Fruit fly (Drosophila melanogaster) whole organism, embryonic: Measurements from ENCODE around the gene CG6962.

Experiments
- ATbp ChIP-seq: fragments of 200-800 bp; sonication (Bioruptor generic); optimal IDR thresholded peaks from 2 replicates; lab custom pipeline; 2017; ENCODE audit warnings: missing biosample characterization, mild to moderate bottlenecking, missing genetic modification characterization, missing genetic modification reagents
- Antp ChIP-seq: fragments of 200-800 bp; sonication (Bioruptor generic); optimal IDR thresholded peaks from 3 replicates; lab custom pipeline; 2016; ENCODE audit warnings: missing biosample characterization, missing genetic modification characterization
- BEAF-32 ChIP-seq: fragments of 200-800 bp; sonication (Bioruptor generic); optimal IDR thresholded peaks from 3 replicates; lab custom pipeline; 2017; ENCODE audit warnings: missing biosample characterization, missing genetic modification characterization, mild to moderate bottlenecking, moderate library complexity, missing genetic modification reagents
- CG11093 ChIP-seq: fragments of 200-800 bp; sonication (Bioruptor generic); IDR thresholded peaks from 3 replicates; pipeline ENCODE4 v1.3.6; 2022; ENCODE audit warnings: missing biosample characterization, missing genetic modification characterization
- CG12219 ChIP-seq: fragments of 200-800 bp; sonication (Bioruptor generic); optimal IDR thresholded peaks from 3 replicates; lab custom pipeline; 2018; ENCODE audit warnings: missing biosample characterization, mild to moderate bottlenecking, missing genetic modification characterization
- CG14441 ChIP-seq: fragments of 200-800 bp; sonication (Bioruptor generic); IDR thresholded peaks from 2 replicates; pipeline ENCODE4 v1.3.6; 2022; ENCODE audit warnings: missing biosample characterization, missing genetic modification characterization
- CG18599 ChIP-seq: fragments of 200-800 bp; sonication (Bioruptor generic); optimal IDR thresholded peaks from 3 replicates; lab custom pipeline; 2017; ENCODE audit warnings: missing biosample characterization, missing genetic modification characterization, mild to moderate bottlenecking, moderate library complexity, missing genetic modification reagents
- CG2120 ChIP-seq: fragments of 200-800 bp; sonication (Bioruptor generic); optimal IDR thresholded peaks from 3 replicates; lab custom pipeline; 2016; ENCODE audit warnings: missing biosample characterization, missing genetic modification characterization
- CG30403 ChIP-seq: fragments of 200-800 bp; sonication (Bioruptor generic); optimal IDR thresholded peaks from 3 replicates; lab custom pipeline; 2016; ENCODE audit warnings: missing biosample characterization, missing genetic modification characterization
- CG32772 ChIP-seq: fragments of 200-800 bp; sonication (Bioruptor generic); IDR thresholded peaks from 2 replicates; pipeline ENCODE4 v1.3.6; 2022; ENCODE audit warnings: missing biosample characterization, missing genetic modification characterization
- CG33213 ChIP-seq: fragments of 200-800 bp; sonication (Bioruptor generic); optimal IDR thresholded peaks from 3 replicates; lab custom pipeline; 2016; ENCODE audit warnings: missing biosample characterization, missing genetic modification characterization
- CG3407 ChIP-seq: fragments of 200-800 bp; sonication (Bioruptor generic); optimal IDR thresholded peaks from 2 replicates; lab custom pipeline; 2018; ENCODE audit warnings: missing biosample characterization, mild to moderate bottlenecking, missing genetic modification characterization
- CG4282 ChIP-seq: fragments of 200-800 bp; sonication (Bioruptor generic); optimal IDR thresholded peaks from 2 replicates; lab custom pipeline; 2016; ENCODE audit warnings: missing biosample characterization, missing genetic modification characterization
- CG6689 ChIP-seq: fragments of 200-800 bp; sonication (Bioruptor generic); IDR thresholded peaks from 2 replicates; pipeline ENCODE4 v1.3.6; 2022; ENCODE audit warnings: missing biosample characterization, missing genetic modification characterization
- CG8765 ChIP-seq: fragments of 200-800 bp; sonication (Bioruptor generic); IDR thresholded peaks from 2 replicates; pipeline ENCODE4 v1.3.6; 2022; ENCODE audit warnings: missing biosample characterization, missing genetic modification characterization
- CG9876 ChIP-seq: fragments of 200-800 bp; sonication (Bioruptor generic); optimal IDR thresholded peaks from 2 replicates; lab custom pipeline; 2016; ENCODE audit warnings: missing biosample characterization, missing genetic modification characterization
- E2f2 ChIP-seq: fragments of 200-800 bp; sonication (Bioruptor generic); IDR thresholded peaks from 2 replicates; pipeline ENCODE4 v1.3.6; 2022; ENCODE audit warnings: missing biosample characterization, missing genetic modification characterization
- Ets65A ChIP-seq: fragments of 200-800 bp; sonication (Bioruptor generic); peaks from one replicate; lab custom pipeline; 2016; ENCODE audit warnings: missing biosample characterization, missing genetic modification characterization
- Fer3 ChIP-seq: fragments of 200-800 bp; sonication (Bioruptor generic); optimal IDR thresholded peaks from 2 replicates; lab custom pipeline; 2018; ENCODE audit warnings: missing biosample characterization, mild to moderate bottlenecking, missing genetic modification characterization, moderate library complexity
- Hmr ChIP-seq: fragments of 200-800 bp; sonication (Bioruptor generic); optimal IDR thresholded peaks from 3 replicates; lab custom pipeline; 2017; ENCODE audit warnings: mild to moderate bottlenecking, missing biosample characterization, missing genetic modification reagents, missing genetic modification characterization
- Jarid2 ChIP-seq: fragments of 200-800 bp; sonication (Bioruptor generic); optimal IDR thresholded peaks from 3 replicates; lab custom pipeline; 2017; ENCODE audit warnings: mild to moderate bottlenecking, missing biosample characterization, missing genetic modification reagents, missing genetic modification characterization
- Med ChIP-seq: fragments of 200-800 bp; sonication (Bioruptor generic); peaks from one replicate; lab custom pipeline; 2016; ENCODE audit warnings: missing biosample characterization, missing genetic modification characterization, mild to moderate bottlenecking, inconsistent platforms, moderate library complexity
- Pdp1 ChIP-seq, 2 experiments: fragments of 200-800 bp; sonication (Bioruptor generic); optimal IDR thresholded peaks; 3 replicates each; lab custom pipeline; 2016; ENCODE audit warnings: missing biosample characterization in 2 of 2, missing genetic modification characterization in 2 of 2, mild to moderate bottlenecking in 1 of 2, moderate library complexity in 1 of 2
- Sox102F ChIP-seq: fragments of 200-800 bp; sonication (Bioruptor generic); optimal IDR thresholded peaks from 2 replicates; lab custom pipeline; 2018; ENCODE audit warnings: missing biosample characterization, mild to moderate bottlenecking, missing genetic modification characterization, moderate library complexity
- Xbp1 ChIP-seq: fragments of 200-800 bp; sonication (Bioruptor generic); optimal IDR thresholded peaks from 3 replicates; lab custom pipeline; 2016; ENCODE audit warnings: missing biosample characterization, mild to moderate bottlenecking, missing genetic modification characterization
- ap ChIP-seq: fragments of 200-800 bp; sonication (Bioruptor generic); IDR thresholded peaks from 2 replicates; pipeline ENCODE4 v1.3.6; 2022; ENCODE audit warnings: missing biosample characterization, missing genetic modification characterization
- bsh ChIP-seq, 2 experiments: fragments of 200-800 bp; sonication (Bioruptor generic); optimal IDR thresholded peaks; 2 replicates each; lab custom pipeline; 2017 to 2018; ENCODE audit warnings: mild to moderate bottlenecking in 2 of 2, missing biosample characterization in 2 of 2, missing genetic modification characterization in 2 of 2, moderate library complexity in 1 of 2
- crol ChIP-seq: fragments of 200-800 bp; sonication (Bioruptor generic); IDR thresholded peaks from 2 replicates; pipeline ENCODE4 v1.3.6; 2022; ENCODE audit warnings: missing biosample characterization, missing genetic modification characterization
- dati ChIP-seq: fragments of 200-800 bp; sonication (Bioruptor generic); IDR thresholded peaks from 2 replicates; pipeline ENCODE4 v1.3.6; 2022; ENCODE audit warnings: missing biosample characterization, missing genetic modification characterization
- dysf ChIP-seq: fragments of 200-800 bp; sonication (Bioruptor generic); IDR thresholded peaks from 3 replicates; pipeline ENCODE4 v1.3.6; 2022; ENCODE audit warnings: missing biosample characterization, missing genetic modification characterization
- esg ChIP-seq: fragments of 200-800 bp; sonication (Bioruptor generic); conservative IDR thresholded peaks from 2 replicates; pipeline ENCODE4 v1.3.6; 2022; ENCODE audit warnings: missing biosample characterization, missing genetic modification characterization
- eyg ChIP-seq: fragments of 200-800 bp; sonication (Bioruptor generic); optimal IDR thresholded peaks from 3 replicates; lab custom pipeline; 2016; ENCODE audit warnings: missing biosample characterization, missing genetic modification characterization
- ftz-f1 ChIP-seq: fragments of 200-800 bp; sonication (Bioruptor generic); optimal IDR thresholded peaks from 2 replicates; lab custom pipeline; 2016; ENCODE audit warnings: missing biosample characterization, missing genetic modification characterization
- hkb ChIP-seq, 2 experiments: fragments of 200-800 bp in 1 of 2; fragments of >200 bp in 1 of 2; sonication (Bioruptor generic) in 1 of 2; IDR thresholded peaks in 1 of 2; optimal IDR thresholded peaks in 1 of 2; 2 replicates each; pipeline versions ENCODE4 v1.3.6 to Lab custom; 2017 to 2022; ENCODE audit warnings: missing biosample characterization in 1 of 2, missing genetic modification characterization in 1 of 2
- knrl ChIP-seq: fragments of 200-800 bp; sonication (Bioruptor generic); IDR thresholded peaks from 3 replicates; pipeline ENCODE4 v1.3.6; 2022; ENCODE audit warnings: missing biosample characterization, missing genetic modification characterization; ENCODE audit not compliant: partially characterized antibody
- lab ChIP-seq: fragments of 200-800 bp; sonication (Bioruptor generic); optimal IDR thresholded peaks from 3 replicates; lab custom pipeline; 2017; ENCODE audit warnings: missing biosample characterization, missing genetic modification characterization, mild to moderate bottlenecking, moderate library complexity, missing genetic modification reagents
- lmd ChIP-seq: fragments of 200-800 bp; sonication (Bioruptor generic); IDR thresholded peaks from 2 replicates; pipeline ENCODE4 v1.3.6; 2022; ENCODE audit warnings: missing biosample characterization, missing genetic modification characterization
- nerfin-2 ChIP-seq: fragments of 200-800 bp; sonication (Bioruptor generic); IDR thresholded peaks from 2 replicates; pipeline ENCODE4 v1.3.6; 2022; ENCODE audit warnings: missing biosample characterization, missing genetic modification characterization; ENCODE audit not compliant: partially characterized antibody
- nmo ChIP-seq: fragments of 200-800 bp; sonication (Bioruptor generic); optimal IDR thresholded peaks from 2 replicates; lab custom pipeline; 2018; ENCODE audit warnings: missing biosample characterization, mild to moderate bottlenecking, missing genetic modification characterization, moderate library complexity
- pan ChIP-seq, 4 experiments: fragments of >200 bp in 3 of 4; fragments of 200-800 bp in 1 of 4; sonication (Bioruptor generic) in 1 of 4; optimal IDR thresholded peaks in 3 of 4; IDR thresholded peaks in 1 of 4; 2 replicates each; pipeline versions ENCODE4 v1.3.6 to Lab custom; 2017 to 2022; ENCODE audit warnings: missing biosample characterization in 2 of 4, missing genetic modification characterization in 2 of 4, mixed read lengths in 1 of 4
- phol ChIP-seq: fragments of 200-800 bp; sonication (Bioruptor generic); optimal IDR thresholded peaks from 3 replicates; lab custom pipeline; 2018; ENCODE audit warnings: missing biosample characterization, mild to moderate bottlenecking, missing genetic modification characterization, moderate library complexity
- pnt ChIP-seq: fragments of 200-800 bp; sonication (Bioruptor generic); optimal IDR thresholded peaks from 3 replicates; lab custom pipeline; 2016; ENCODE audit warnings: missing biosample characterization, missing genetic modification characterization
- tgo ChIP-seq: fragments of 200-800 bp; sonication (Bioruptor generic); IDR thresholded peaks from 3 replicates; pipeline ENCODE4 v1.3.6; 2022; ENCODE audit warnings: missing biosample characterization, missing genetic modification characterization
- tin ChIP-seq: fragments of 200-800 bp; sonication (Bioruptor generic); optimal IDR thresholded peaks from 3 replicates; lab custom pipeline; 2016; ENCODE audit warnings: missing biosample characterization, missing genetic modification characterization
- tio ChIP-seq: fragments of 200-800 bp; sonication (Bioruptor generic); optimal IDR thresholded peaks from 2 replicates; lab custom pipeline; 2017; ENCODE audit warnings: missing biosample characterization, missing genetic modification characterization, inconsistent platforms
- tll ChIP-seq, 2 experiments: fragments of 200-800 bp in 1 of 2; fragments of >200 bp in 1 of 2; sonication (Bioruptor generic) in 1 of 2; optimal IDR thresholded peaks; 2 replicates each; lab custom pipeline; 2017 to 2019; ENCODE audit warnings: missing biosample characterization in 2 of 2, missing genetic modification characterization in 2 of 2, mild to moderate bottlenecking in 1 of 2, moderate library complexity in 1 of 2
- tx ChIP-seq: fragments of 200-800 bp; sonication (Bioruptor generic); optimal IDR thresholded peaks from 2 replicates; lab custom pipeline; 2016; ENCODE audit warnings: missing biosample characterization, missing genetic modification characterization
- vvl ChIP-seq: fragments of 200-800 bp; sonication (Bioruptor generic); IDR thresholded peaks from 2 replicates; pipeline ENCODE4 v1.3.6; 2022; ENCODE audit warnings: missing biosample characterization, missing genetic modification characterization
- zfh1 ChIP-seq: fragments of 200-800 bp; sonication (Bioruptor generic); IDR thresholded peaks from 3 replicates; pipeline ENCODE4 v1.3.6; 2022; ENCODE audit warnings: missing biosample characterization, missing genetic modification characterization

CG6962 gene

dm6 chr3R:11920605-11921004, 38.3 kb upstream of the CG6962 start (continued):
- TF ChIP-seq crol (GFP tag; lab: Robert Waterston, UW) (peak; percentile 49; the same call in 1 of the 2 replicates), Jarid2 (GFP tag; lab: Kevin White, UChicago) (no peak), tin (GFP tag; lab: Kevin White, UChicago) (no peak), CG30403 (peak; percentile 8), CG12219 (GFP tag; lab: Kevin White, UChicago) (peak; percentile 12), CG8765 (GFP tag; lab: Robert Waterston, UW) (no peak), ATbp (GFP tag; lab: Kevin White, UChicago) (peak; percentile 29), pan (optimal IDR thresholded peaks at IDR 0.05; lab: Kevin White, UChicago) (no peak), pan (GFP tag; optimal IDR thresholded peaks at IDR 0.05 in 1 of 2, IDR thresholded peaks at IDR 0.05 in 1 of 2) (peak in 1 of 2 experiments; percentile 55), dati (GFP tag; lab: Robert Waterston, UW) (no peak), CG33213 (GFP tag; lab: Kevin White, UChicago) (no peak), tio (no peak), pnt (GFP tag; lab: Kevin White, UChicago) (peak; percentile 46), CG32772 (GFP tag; lab: Robert Waterston, UW) (0 out of 2 replicates have a peak, but pooled peaks have one; percentile 23), esg (GFP tag; lab: Robert Waterston, UW) (0 out of 2 replicates have a peak, but pooled peaks have one; percentile 12), CG6689 (peak; percentile 37; the same call in 1 of the 2 replicates), CG9876 (GFP tag; lab: Kevin White, UChicago) (no peak), tll (GFP tag; optimal IDR thresholded peaks at IDR 0.05; lab: Kevin White, UChicago) (no peak), tx (GFP tag; lab: Kevin White, UChicago) (no peak), Xbp1 (GFP tag; lab: Kevin White, UChicago) (peak; percentile 30), CG3407 (GFP tag; lab: Kevin White, UChicago) (no peak), Hmr (GFP tag; lab: Kevin White, UChicago) (peak; percentile 31), hkb (optimal IDR thresholded peaks at IDR 0.05; lab: Kevin White, UChicago) (no peak), hkb (GFP tag; IDR thresholded peaks at IDR 0.05; lab: Robert Waterston, UW) (peak; percentile 51; the same call in 1 of the 2 replicates), Med (GFP tag; lab: Kevin White, UChicago) (no peak), Fer3 (tag; lab: Kevin White, UChicago) (peak; percentile 20), CG2120 (GFP tag; lab: Kevin White, UChicago) (peak; percentile 27), lmd (GFP tag; lab: Robert Waterston, UW) (peak; percentile 52; the same call in 1 of the 2 replicates), E2f2 (GFP tag; lab: Robert Waterston, UW) (no peak), Ets65A (GFP tag; lab: Kevin White, UChicago) (no peak), knrl (GFP tag; lab: Robert Waterston, UW) (no peak), eyg (no peak), ap (GFP tag; lab: Robert Waterston, UW) (0 out of 2 replicates have a peak, but pooled peaks have one; percentile 17), nmo (peak; percentile 33), CG14441 (GFP tag; lab: Robert Waterston, UW) (peak; percentile 44), Pdp1 (GFP tag; optimal IDR thresholded peaks at IDR 0.05; lab: Kevin White, UChicago) (no peak), tgo (peak; percentile 46; the same call in 2 of the 3 replicates), phol (tag; lab: Kevin White, UChicago) (no peak), ftz-f1 (no peak), Sox102F (GFP tag; lab: Kevin White, UChicago) (peak; percentile 56), Antp (GFP tag; lab: Kevin White, UChicago) (peak; percentile 35), bsh (GFP tag; optimal IDR thresholded peaks at IDR 0.05; lab: Kevin White, UChicago) (peak in 1 of 2 experiments; percentile 68), vvl (GFP tag; lab: Robert Waterston, UW) (peak; percentile 65; the same call in 1 of the 2 replicates), CG18599 (GFP tag; lab: Kevin White, UChicago) (peak; percentile 43), BEAF-32 (GFP tag; lab: Kevin White, UChicago) (no peak), lab (GFP tag; lab: Kevin White, UChicago) (peak; percentile 52), CG11093 (GFP tag; lab: Robert Waterston, UW) (0 out of 3 replicates have a peak, but pooled peaks have one; percentile 37), zfh1 (GFP tag; lab: Robert Waterston, UW) (peak; percentile 44; the same call in 1 of the 3 replicates), CG4282 (GFP tag; lab: Kevin White, UChicago) (no peak), nerfin-2 (no peak), dysf (GFP tag; lab: Robert Waterston, UW) (peak; percentile 62; the same call in 2 of the 3 replicates)
